Worm (Caenorhabditis elegans) whole organism, L4/young adult: Measurements from ENCODE around the gene ddn-3.

Source experiments
- W03F9.2 ChIP-seq: fragments of 150-350 bp; optimal IDR thresholded peaks from 2 replicates; lab custom pipeline; 2014; ENCODE audit warnings: missing biosample characterization, missing genetic modification characterization
- him-1 ChIP-seq: sonication (generic microtip); optimal IDR thresholded peaks from 2 replicates; lab custom pipeline; 2016; ENCODE audit warnings: missing genotype, missing genetic modification reagents, missing genetic modification characterization, missing compliant biosample characterization

- TF ChIP-seq him-1 = no peak
- TF ChIP-seq W03F9.2 = no peak
These were observed 40.3 kb downstream of the ddn-3 start, which contains the start of gene F40G12.5 for ce11 chrV:14270729-14271128.
